Fruit fly (Drosophila melanogaster) whole organism, embryonic: ENCODE results near the gene CG4297.

Experiments used
- Antp ChIP-seq: fragments of 200-800 bp; sonication (Bioruptor generic); optimal IDR thresholded peaks from 3 replicates; lab custom pipeline; 2016; ENCODE audit warnings: missing biosample characterization, missing genetic modification characterization
- B-H2 ChIP-seq: fragments of 200-800 bp; sonication (Bioruptor generic); optimal IDR thresholded peaks from 2 replicates; lab custom pipeline; 2018; ENCODE audit warnings: missing biosample characterization, mild to moderate bottlenecking, missing genetic modification characterization
- CG1024 ChIP-seq: fragments of 200-800 bp; sonication (Bioruptor generic); IDR thresholded peaks from 2 replicates; pipeline ENCODE4 v1.3.6; 2022; ENCODE audit warnings: missing biosample characterization, missing genetic modification characterization
- CG11247 ChIP-seq: fragments of 200-800 bp; sonication (Bioruptor generic); IDR thresholded peaks from 2 replicates; pipeline ENCODE4 v1.3.6; 2022; ENCODE audit warnings: missing biosample characterization, missing genetic modification characterization
- CG12391 ChIP-seq: fragments of 200-800 bp; sonication (Bioruptor generic); optimal IDR thresholded peaks from 3 replicates; lab custom pipeline; 2018; ENCODE audit warnings: missing biosample characterization, mild to moderate bottlenecking, missing genetic modification characterization, moderate library complexity
- CG1792 ChIP-seq: fragments of 200-800 bp; sonication (Bioruptor generic); optimal IDR thresholded peaks from 2 replicates; lab custom pipeline; 2016; ENCODE audit warnings: missing biosample characterization, missing genetic modification characterization
- CG2116 ChIP-seq: fragments of 200-800 bp; sonication (Bioruptor generic); optimal IDR thresholded peaks from 3 replicates; lab custom pipeline; 2018; ENCODE audit warnings: missing biosample characterization, mild to moderate bottlenecking, missing genetic modification characterization
- CG3163 ChIP-seq: fragments of 200-800 bp; sonication (Bioruptor generic); optimal IDR thresholded peaks from 3 replicates; lab custom pipeline; 2016; ENCODE audit warnings: missing biosample characterization, missing genetic modification characterization
- CG3281 ChIP-seq: fragments of 200-800 bp; sonication (Bioruptor generic); optimal IDR thresholded peaks from 3 replicates; lab custom pipeline; 2017; ENCODE audit warnings: missing biosample characterization, mild to moderate bottlenecking, missing genetic modification characterization
- CG33557 ChIP-seq: fragments of 200-800 bp; sonication (Bioruptor generic); optimal IDR thresholded peaks from 2 replicates; lab custom pipeline; 2019; ENCODE audit warnings: missing biosample characterization, mild to moderate bottlenecking, missing genetic modification characterization, moderate library complexity
- CG4424 ChIP-seq: fragments of 200-800 bp; sonication (Bioruptor generic); optimal IDR thresholded peaks from 3 replicates; lab custom pipeline; 2016; ENCODE audit warnings: missing biosample characterization, missing genetic modification characterization
- CG6683 ChIP-seq: fragments of 200-800 bp; sonication (Bioruptor generic); optimal IDR thresholded peaks from 2 replicates; lab custom pipeline; 2017; ENCODE audit warnings: missing biosample characterization, mild to moderate bottlenecking, missing genetic modification characterization, missing genetic modification reagents
- CG6813 ChIP-seq: fragments of 200-800 bp; sonication (Bioruptor generic); optimal IDR thresholded peaks from 2 replicates; lab custom pipeline; 2017; ENCODE audit warnings: missing biosample characterization, missing genetic modification characterization, mild to moderate bottlenecking, moderate library complexity, missing genetic modification reagents
- CG7357 ChIP-seq: fragments of 200-800 bp; sonication (Bioruptor generic); IDR thresholded peaks from 3 replicates; pipeline ENCODE4 v1.3.6; 2022; ENCODE audit warnings: missing biosample characterization, missing genetic modification characterization
- CG8388 ChIP-seq: fragments of 200-800 bp; sonication (Bioruptor generic); optimal IDR thresholded peaks from 2 replicates; lab custom pipeline; 2019; ENCODE audit warnings: missing biosample characterization, mild to moderate bottlenecking, missing genetic modification characterization, moderate library complexity
- CG8765 ChIP-seq: fragments of 200-800 bp; sonication (Bioruptor generic); IDR thresholded peaks from 2 replicates; pipeline ENCODE4 v1.3.6; 2022; ENCODE audit warnings: missing biosample characterization, missing genetic modification characterization
- CG8924 ChIP-seq: fragments of 200-800 bp; optimal IDR thresholded peaks from 3 replicates; lab custom pipeline; 2019; ENCODE audit warnings: missing biosample characterization, mild to moderate bottlenecking, missing genetic modification characterization, moderate library complexity
- CG9727 ChIP-seq: fragments of 200-800 bp; sonication (Bioruptor generic); optimal IDR thresholded peaks from 3 replicates; lab custom pipeline; 2017; ENCODE audit warnings: missing biosample characterization, mild to moderate bottlenecking, missing genetic modification characterization
- D ChIP-seq, 2 experiments: fragments of 200-800 bp in 1 of 2; fragments of >200 bp in 1 of 2; sonication (Bioruptor generic) in 1 of 2; optimal IDR thresholded peaks; 2 replicates in 1 of 2; 3 replicates in 1 of 2; lab custom pipeline; 2017; ENCODE audit warnings: mild to moderate bottlenecking in 1 of 2, missing biosample characterization in 1 of 2, missing genetic modification characterization in 1 of 2, missing genetic modification reagents in 1 of 2
- D19A ChIP-seq: fragments of 200-800 bp; optimal IDR thresholded peaks from 3 replicates; lab custom pipeline; 2019; ENCODE audit warnings: missing biosample characterization, mild to moderate bottlenecking, missing genetic modification characterization, moderate library complexity
- Dad ChIP-seq: fragments of 200-800 bp; sonication (Bioruptor generic); optimal IDR thresholded peaks from 3 replicates; lab custom pipeline; 2016; ENCODE audit warnings: missing biosample characterization, missing genetic modification characterization
- H2.0 ChIP-seq: fragments of 200-800 bp; sonication (Bioruptor generic); IDR thresholded peaks from 2 replicates; pipeline ENCODE4 v1.3.6; 2022; ENCODE audit warnings: missing biosample characterization, missing genetic modification characterization
- Hand ChIP-seq: fragments of 200-800 bp; sonication (Bioruptor generic); optimal IDR thresholded peaks from 2 replicates; lab custom pipeline; 2017; ENCODE audit warnings: mild to moderate bottlenecking, missing biosample characterization, missing genetic modification reagents, missing genetic modification characterization
- Med ChIP-seq: fragments of 200-800 bp; sonication (Bioruptor generic); peaks from one replicate; lab custom pipeline; 2016; ENCODE audit warnings: missing biosample characterization, missing genetic modification characterization, mild to moderate bottlenecking, inconsistent platforms, moderate library complexity
- NfI ChIP-seq: fragments of 200-800 bp; sonication (Bioruptor generic); optimal IDR thresholded peaks from 3 replicates; lab custom pipeline; 2018; ENCODE audit warnings: missing biosample characterization, mild to moderate bottlenecking, missing genetic modification characterization, moderate library complexity
- Oaz ChIP-seq: fragments of 200-800 bp; sonication (Bioruptor generic); IDR thresholded peaks from 2 replicates; pipeline ENCODE4 v1.3.6; 2022; ENCODE audit warnings: missing biosample characterization, missing genetic modification characterization
- Opbp ChIP-seq: fragments of 200-800 bp; sonication (Bioruptor generic); IDR thresholded peaks from 3 replicates; pipeline ENCODE4 v1.3.6; 2022; ENCODE audit warnings: missing biosample characterization, missing genetic modification characterization; ENCODE audit not compliant: partially characterized antibody
- Sry-β ChIP-seq: fragments of 200-800 bp; sonication (Bioruptor generic); optimal IDR thresholded peaks from 2 replicates; lab custom pipeline; 2018; ENCODE audit warnings: missing biosample characterization, mild to moderate bottlenecking, missing genetic modification characterization, moderate library complexity
- ab ChIP-seq: fragments of 200-800 bp; sonication (Bioruptor generic); optimal IDR thresholded peaks from 2 replicates; lab custom pipeline; 2016; ENCODE audit warnings: missing biosample characterization, missing genetic modification characterization
- bowl ChIP-seq: fragments of 200-800 bp; sonication (Bioruptor generic); IDR thresholded peaks from 2 replicates; pipeline ENCODE4 v1.3.6; 2022; ENCODE audit warnings: missing biosample characterization, missing genetic modification characterization
- chif ChIP-seq, 2 experiments: fragments of 200-800 bp; sonication (Bioruptor generic); optimal IDR thresholded peaks; 3 replicates each; lab custom pipeline; 2016; ENCODE audit warnings: missing biosample characterization in 2 of 2, missing genetic modification characterization in 2 of 2
- chinmo ChIP-seq: fragments of 200-800 bp; sonication (Bioruptor generic); IDR thresholded peaks from 4 replicates; pipeline ENCODE4 v1.3.6; 2022; ENCODE audit warnings: missing biosample characterization, missing genetic modification characterization; ENCODE audit not compliant: partially characterized antibody
- danr ChIP-seq: fragments of 200-800 bp; sonication (Bioruptor generic); IDR thresholded peaks from 2 replicates; pipeline ENCODE4 v1.3.6; 2022; ENCODE audit warnings: missing biosample characterization, missing genetic modification characterization
- disco-r ChIP-seq: fragments of 200-800 bp; sonication (Bioruptor generic); optimal IDR thresholded peaks from 2 replicates; lab custom pipeline; 2016; ENCODE audit warnings: missing biosample characterization, missing genetic modification characterization
- dmrt11E ChIP-seq: fragments of 200-800 bp; sonication (Bioruptor generic); optimal IDR thresholded peaks from 3 replicates; lab custom pipeline; 2018; ENCODE audit warnings: missing biosample characterization, mild to moderate bottlenecking, missing genetic modification characterization, moderate library complexity
- eyg ChIP-seq: fragments of 200-800 bp; sonication (Bioruptor generic); optimal IDR thresholded peaks from 3 replicates; lab custom pipeline; 2016; ENCODE audit warnings: missing biosample characterization, missing genetic modification characterization
- lov ChIP-seq, 2 experiments: fragments of 200-800 bp in 1 of 2; fragments of >200 bp in 1 of 2; sonication (Bioruptor generic) in 1 of 2; IDR thresholded peaks in 1 of 2; optimal IDR thresholded peaks in 1 of 2; 2 replicates in 1 of 2; 3 replicates in 1 of 2; pipeline versions ENCODE4 v1.3.6 to Lab custom; 2017 to 2022; ENCODE audit warnings: missing biosample characterization in 1 of 2, missing genetic modification characterization in 1 of 2
- nerfin-2 ChIP-seq: fragments of 200-800 bp; sonication (Bioruptor generic); IDR thresholded peaks from 2 replicates; pipeline ENCODE4 v1.3.6; 2022; ENCODE audit warnings: missing biosample characterization, missing genetic modification characterization; ENCODE audit not compliant: partially characterized antibody
- org-1 ChIP-seq: fragments of 200-800 bp; sonication (Bioruptor generic); optimal IDR thresholded peaks from 2 replicates; lab custom pipeline; 2017; ENCODE audit warnings: missing biosample characterization, missing genetic modification characterization
- pb ChIP-seq: fragments of 200-800 bp; sonication (Bioruptor generic); optimal IDR thresholded peaks from 3 replicates; lab custom pipeline; 2016; ENCODE audit warnings: missing biosample characterization, missing genetic modification characterization
- psq ChIP-seq: fragments of 200-800 bp; sonication (Bioruptor generic); optimal IDR thresholded peaks from 2 replicates; lab custom pipeline; 2017; ENCODE audit warnings: missing biosample characterization, missing genetic modification characterization
- ro ChIP-seq: fragments of 200-800 bp; sonication (Bioruptor generic); IDR thresholded peaks from 2 replicates; pipeline ENCODE4 v1.3.6; 2022; ENCODE audit warnings: missing biosample characterization, missing genetic modification characterization
- stwl ChIP-seq: fragments of 200-800 bp; sonication (Bioruptor generic); optimal IDR thresholded peaks from 3 replicates; lab custom pipeline; 2018; ENCODE audit warnings: missing biosample characterization, mild to moderate bottlenecking, missing genetic modification characterization, moderate library complexity
- ttk ChIP-seq: fragments of 200-800 bp; sonication (Bioruptor generic); IDR thresholded peaks from 2 replicates; pipeline ENCODE4 v2.1.2; 2022; ENCODE audit warnings: missing biosample characterization, missing genetic modification characterization
- tup ChIP-seq: fragments of 200-800 bp; sonication (Bioruptor generic); optimal IDR thresholded peaks from 2 replicates; lab custom pipeline; 2016; ENCODE audit warnings: missing biosample characterization, mild to moderate bottlenecking, missing genetic modification characterization, moderate library complexity
- zfh1 ChIP-seq: fragments of 200-800 bp; sonication (Bioruptor generic); IDR thresholded peaks from 3 replicates; pipeline ENCODE4 v1.3.6; 2022; ENCODE audit warnings: missing biosample characterization, missing genetic modification characterization

CG4297 gene

dm6 chr2L:490150-491095, 18.4 kb upstream of the CG4297 start (continued):
- TF ChIP-seq ttk (GFP tag; lab: Robert Waterston, UW): peak; percentile 40; the same call in 1 of the 2 replicates
- no peak; the same call in 1 of the 2 replicates for TF ChIP-seq danr (GFP tag; lab: Robert Waterston, UW)
- peak; percentile 98 for TF ChIP-seq psq (GFP tag; lab: Kevin White, UChicago)
- no peak for TF ChIP-seq ro (GFP tag; lab: Robert Waterston, UW)
- peak; percentile 62 for TF ChIP-seq CG1024 (GFP tag; lab: Robert Waterston, UW)
- no peak for TF ChIP-seq CG6813
- peak; percentile 70 for TF ChIP-seq CG3163 (GFP tag; lab: Kevin White, UChicago)
- TF ChIP-seq eyg (GFP tag; lab: Kevin White, UChicago): peak; percentile 60
- peak; percentile 31; the same call in 1 of the 3 replicates for TF ChIP-seq CG7357 (GFP tag; lab: Robert Waterston, UW)
- peak; percentile 47 for TF ChIP-seq pb (GFP tag; lab: Kevin White, UChicago)
- peak; percentile 96 for TF ChIP-seq Med
- peak; percentile 81; the same call in 2 of the 4 replicates for TF ChIP-seq chinmo (GFP tag; lab: Robert Waterston, UW)
- peak; percentile 4 for TF ChIP-seq D19A (tag; lab: Kevin White, UChicago)
- TF ChIP-seq ab: peak; percentile 19
- peak; percentile 56 for TF ChIP-seq CG4424 (GFP tag; lab: Kevin White, UChicago)
- TF ChIP-seq CG12391 (tag; lab: Kevin White, UChicago): peak; percentile 45
- peak; percentile 44; the same call in 1 of the 2 replicates for TF ChIP-seq CG8765 (GFP tag; lab: Robert Waterston, UW)
- peak; percentile 12 for TF ChIP-seq CG8924 (tag; lab: Kevin White, UChicago)
- peak; percentile 86 for TF ChIP-seq Hand (GFP tag; lab: Kevin White, UChicago)
- no peak for TF ChIP-seq tup (GFP tag; lab: Kevin White, UChicago)
- TF ChIP-seq Sry-β (GFP tag; lab: Kevin White, UChicago): no peak
- TF ChIP-seq CG6683 (GFP tag; lab: Kevin White, UChicago): no peak
- no peak for TF ChIP-seq org-1 (GFP tag; lab: Kevin White, UChicago)
- TF ChIP-seq Antp (GFP tag; lab: Kevin White, UChicago): peak; percentile 80
- TF ChIP-seq CG2116 (GFP tag; lab: Kevin White, UChicago): peak; percentile 60
- no peak for TF ChIP-seq CG33557 (GFP tag; lab: Kevin White, UChicago)
- no peak for TF ChIP-seq lov (optimal IDR thresholded peaks at IDR 0.05; lab: Kevin White, UChicago)
- TF ChIP-seq lov (GFP tag; IDR thresholded peaks at IDR 0.05; lab: Robert Waterston, UW): 0 out of 3 replicates have a peak, but pooled peaks have one; percentile 48
- TF ChIP-seq stwl (tag; lab: Kevin White, UChicago): peak; percentile 57
- TF ChIP-seq D (optimal IDR thresholded peaks at IDR 0.05; lab: Kevin White, UChicago): no peak
- no peak for TF ChIP-seq D (GFP tag; optimal IDR thresholded peaks at IDR 0.05; lab: Kevin White, UChicago)
- TF ChIP-seq CG3281: no peak
- no peak; the same call in 1 of the 2 replicates for TF ChIP-seq bowl (GFP tag; lab: Robert Waterston, UW)
- peak; percentile 63 to 80 for TF ChIP-seq chif (GFP tag; optimal IDR thresholded peaks at IDR 0.05; lab: Kevin White, UChicago)
- TF ChIP-seq Dad: peak; percentile 59
- peak; percentile 78 for TF ChIP-seq zfh1
- peak; percentile 42 for TF ChIP-seq CG9727 (GFP tag; lab: Kevin White, UChicago)
- peak; percentile 54 for TF ChIP-seq disco-r (GFP tag; lab: Kevin White, UChicago)
- peak; percentile 20 for TF ChIP-seq dmrt11E (tag; lab: Kevin White, UChicago)
- peak; percentile 69 for TF ChIP-seq CG1792 (GFP tag; lab: Kevin White, UChicago)
- TF ChIP-seq NfI (GFP tag; lab: Kevin White, UChicago): peak; percentile 78
- no peak for TF ChIP-seq nerfin-2 (GFP tag; lab: Robert Waterston, UW)
- peak; percentile 79 for TF ChIP-seq CG11247
- peak; percentile 76 for TF ChIP-seq B-H2 (GFP tag; lab: Kevin White, UChicago)
- TF ChIP-seq H2.0 (GFP tag; lab: Robert Waterston, UW): peak; percentile 51; the same call in 1 of the 2 replicates
- TF ChIP-seq Opbp (GFP tag; lab: Robert Waterston, UW): peak; percentile 73; the same call in 2 of the 3 replicates
- TF ChIP-seq Oaz (GFP tag; lab: Robert Waterston, UW): no peak
- peak; percentile 14 for TF ChIP-seq CG8388
